Fruit fly (Drosophila melanogaster): ENCODE data around the gene unk.

Gene unk

DNA sequence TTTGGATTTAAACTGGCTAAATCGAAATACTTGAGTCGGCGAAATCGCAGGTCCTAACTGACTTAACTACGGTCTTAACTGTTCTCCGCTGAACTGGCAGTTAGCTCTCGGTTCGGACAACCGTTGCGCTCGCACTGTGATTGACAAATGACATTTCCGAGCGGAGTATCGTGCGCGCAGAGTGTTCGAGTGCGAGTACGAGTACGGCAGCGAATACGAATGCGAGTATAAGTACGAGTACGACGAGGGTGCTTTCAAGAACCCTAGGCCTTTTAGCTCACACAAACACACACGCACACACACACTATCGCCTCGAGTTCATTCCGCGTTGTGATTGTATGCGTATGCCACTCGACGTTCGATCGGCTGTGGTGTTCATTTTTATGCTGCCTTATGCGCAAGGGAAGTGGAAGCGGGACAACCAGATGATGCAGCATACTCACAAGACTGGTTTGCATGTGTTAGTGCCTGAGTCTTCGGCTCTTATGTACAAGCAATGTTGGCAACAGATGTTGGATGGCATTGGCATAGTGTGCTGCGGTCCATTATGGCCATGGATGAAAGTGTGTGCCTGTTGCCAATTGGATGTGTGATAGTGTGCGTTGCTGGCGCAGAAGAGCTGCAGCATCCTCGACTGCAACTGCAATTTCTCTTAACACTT, 15.9 kb downstream of the unk start, which contains the start of gene hh (continued):
- no peak for TF ChIP-seq OdsH (GFP tag; optimal IDR thresholded peaks at IDR 0.05)
- no peak for TF ChIP-seq Myc (optimal IDR thresholded peaks at IDR 0.05)
- no peak for TF ChIP-seq tai (GFP tag; optimal IDR thresholded peaks at IDR 0.05)
- no peak for TF ChIP-seq brk (GFP tag; optimal IDR thresholded peaks at IDR 0.05)
- peak; percentile 11 for TF ChIP-seq fru (GFP tag; optimal IDR thresholded peaks at IDR 0.05)
- no peak for TF ChIP-seq Abd-B (GFP tag; optimal IDR thresholded peaks at IDR 0.05)
- TF ChIP-seq sv (GFP tag; optimal IDR thresholded peaks at IDR 0.05): no peak
- no peak for TF ChIP-seq Hr78 (GFP tag; optimal IDR thresholded peaks at IDR 0.05)

DNA sequence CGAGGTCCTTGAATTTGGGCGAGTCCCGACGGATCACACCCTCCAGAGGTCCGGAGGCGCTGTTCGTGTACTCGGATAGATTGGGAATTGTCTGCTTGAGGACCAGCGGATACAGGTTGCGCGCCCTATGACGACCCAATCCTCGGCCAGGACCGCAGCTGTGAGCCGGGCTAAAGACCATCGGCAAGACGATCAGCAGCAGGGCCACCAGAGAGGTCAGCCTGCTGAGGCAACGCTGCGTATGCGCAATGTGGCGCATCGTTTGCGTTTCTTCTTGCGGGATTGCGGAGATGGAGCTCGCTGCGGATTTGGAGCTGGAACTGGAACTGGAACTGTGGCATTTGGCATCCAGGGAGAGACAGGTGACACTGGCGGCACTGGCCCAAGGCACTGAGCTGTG, 16.5 kb downstream of the unk start:
- no peak for TF ChIP-seq Hr78 (GFP tag; optimal IDR thresholded peaks at IDR 0.05)
- no peak for TF ChIP-seq dl (GFP tag; optimal IDR thresholded peaks at IDR 0.05; ENCODE audit: insufficient read depth in 1 of 2, partially characterized antibody in 2 of 2)
- TF ChIP-seq OdsH (GFP tag; optimal IDR thresholded peaks at IDR 0.05): no peak
- TF ChIP-seq dmrt93B (GFP tag; optimal IDR thresholded peaks at IDR 0.05): no peak
- TF ChIP-seq tai (GFP tag; optimal IDR thresholded peaks at IDR 0.05): no peak
- TF ChIP-seq Abd-B (GFP tag; optimal IDR thresholded peaks at IDR 0.05): no peak

DNA sequence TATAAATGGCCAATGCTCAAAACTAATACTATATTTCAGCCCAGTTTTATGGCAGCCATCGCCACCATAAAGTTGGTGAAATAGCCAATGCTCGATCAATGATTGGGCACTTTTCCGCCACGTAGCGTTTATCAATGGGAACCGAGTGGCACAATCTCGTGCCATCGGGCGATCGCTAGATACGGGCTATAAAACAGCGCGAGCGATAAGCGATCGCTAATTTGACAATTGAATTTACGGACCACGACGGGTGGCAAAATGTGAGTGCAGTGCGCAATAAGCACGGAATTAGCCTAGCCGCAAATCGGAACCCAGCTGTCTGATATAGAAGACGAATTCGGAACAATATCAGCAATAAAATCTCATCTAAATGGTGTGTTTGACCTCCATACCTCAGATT, 17.4 kb downstream of the unk start:
- peak; percentile 43 for TF ChIP-seq br (GFP tag; optimal IDR thresholded peaks at IDR 0.05)
- TF ChIP-seq jim (GFP tag; optimal IDR thresholded peaks at IDR 0.05): no peak
- peak; percentile 49 for TF ChIP-seq h (GFP tag; optimal IDR thresholded peaks at IDR 0.05)
- peak; percentile 37 for TF ChIP-seq Vsx2 (GFP tag; optimal IDR thresholded peaks at IDR 0.05; ENCODE audit: partially characterized antibody)

DNA sequence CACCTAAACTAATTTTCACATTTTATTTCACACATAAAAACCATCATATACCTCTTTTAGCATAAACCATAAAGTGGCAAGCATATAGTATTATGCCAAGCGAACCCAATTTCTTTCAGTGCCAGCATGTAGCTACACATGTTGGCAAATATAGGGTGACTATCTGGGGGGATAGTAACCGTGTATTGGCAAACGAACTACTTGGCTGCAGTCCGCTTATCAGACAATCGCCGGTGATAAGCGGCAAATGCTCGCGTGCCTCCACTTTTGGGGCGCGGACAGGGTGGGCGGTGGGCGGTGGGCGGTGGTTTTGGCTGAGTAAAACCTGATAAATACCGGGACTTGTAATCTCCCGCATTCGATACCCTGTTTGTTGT, 18.0 kb downstream of the unk start:
- TF ChIP-seq foxo (GFP tag; optimal IDR thresholded peaks at IDR 0.05): peak in 1 of 2 experiments; percentile 15
- no peak for TF ChIP-seq Hr83 (GFP tag; optimal IDR thresholded peaks at IDR 0.05; ENCODE audit: poor library complexity, severe bottlenecking)
- peak; percentile 4 for TF ChIP-seq h (GFP tag; optimal IDR thresholded peaks at IDR 0.05)
- no peak for TF ChIP-seq Rel (GFP tag; optimal IDR thresholded peaks at IDR 0.05)
- TF ChIP-seq Rel (tag; optimal IDR thresholded peaks at IDR 0.05): peak; percentile 70
- TF ChIP-seq N (GFP tag; optimal IDR thresholded peaks at IDR 0.05): no peak

DNA sequence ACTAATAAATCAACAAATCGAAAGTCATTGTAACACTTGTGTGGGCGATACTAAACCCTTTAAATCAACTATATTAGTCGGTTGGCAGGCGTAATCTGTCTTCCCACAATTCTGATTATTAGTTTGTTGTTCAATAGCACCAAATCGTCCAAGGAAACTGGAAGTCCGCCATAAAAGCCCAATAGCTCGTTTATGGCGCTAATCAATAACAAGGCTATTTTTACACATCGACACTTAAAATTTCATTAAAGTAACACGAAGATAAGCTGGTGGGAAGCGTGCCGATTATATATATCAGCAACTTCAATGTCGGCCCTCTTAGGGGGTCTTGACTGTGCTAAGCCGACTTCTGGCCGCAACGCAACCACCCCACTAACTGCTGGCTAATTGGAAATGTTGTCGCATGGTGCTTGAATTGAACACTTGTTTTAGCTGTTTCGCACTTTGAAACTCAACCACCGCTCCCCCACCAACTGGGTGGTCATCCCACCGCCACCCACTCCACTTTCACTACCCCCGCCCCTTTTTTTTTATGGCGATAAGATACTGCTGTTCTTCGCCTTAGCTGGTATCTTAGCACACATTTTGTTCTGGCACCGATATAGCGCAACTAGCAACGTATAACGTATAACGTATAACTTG, 18.5 kb downstream of the unk start:
- TF ChIP-seq h (GFP tag; optimal IDR thresholded peaks at IDR 0.05): peak; percentile 23
- TF ChIP-seq Dfd (GFP tag; optimal IDR thresholded peaks at IDR 0.05): no peak

DNA sequence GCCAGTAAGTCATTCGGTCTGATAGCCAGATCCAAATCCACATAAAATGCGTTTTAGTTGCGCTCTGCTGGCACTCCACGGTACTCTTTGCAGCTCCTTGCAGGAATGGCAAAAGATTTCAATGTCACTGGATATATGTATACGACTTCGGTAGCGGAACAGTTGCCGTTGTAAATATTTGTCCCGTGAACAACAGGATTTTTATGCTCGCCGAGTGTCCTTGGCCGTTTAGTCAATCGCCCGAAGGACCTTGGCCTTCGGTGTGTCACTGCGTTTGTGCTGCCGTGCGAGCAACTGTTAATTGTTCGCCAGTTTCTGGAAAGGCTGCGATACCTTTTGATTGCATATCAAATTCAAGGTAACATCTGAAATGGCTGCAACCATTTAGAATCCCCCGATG, 19.2 kb downstream of the unk start:
- TF ChIP-seq sv (GFP tag; optimal IDR thresholded peaks at IDR 0.05): no peak
- TF ChIP-seq h (GFP tag; optimal IDR thresholded peaks at IDR 0.05): no peak
- TF ChIP-seq Rel (GFP tag; optimal IDR thresholded peaks at IDR 0.05): no peak
- TF ChIP-seq Rel (tag; optimal IDR thresholded peaks at IDR 0.05): no peak
- TF ChIP-seq CrebA (GFP tag; optimal IDR thresholded peaks at IDR 0.05; ENCODE audit: borderline replicate concordance): no peak
- no peak for TF ChIP-seq rgr (GFP tag; optimal IDR thresholded peaks at IDR 0.05)
- TF ChIP-seq HLH106 (tag; optimal IDR thresholded peaks at IDR 0.05): no peak
- no peak for TF ChIP-seq Myc (optimal IDR thresholded peaks at IDR 0.05)
- TF ChIP-seq N (GFP tag; optimal IDR thresholded peaks at IDR 0.05): no peak
- TF ChIP-seq Hr78 (GFP tag; optimal IDR thresholded peaks at IDR 0.05): no peak
- no peak for TF ChIP-seq psq (GFP tag; optimal IDR thresholded peaks at IDR 0.05)
- no peak for TF ChIP-seq dsf (GFP tag; optimal IDR thresholded peaks at IDR 0.05; ENCODE audit: borderline replicate concordance)
- TF ChIP-seq Mio (GFP tag; optimal IDR thresholded peaks at IDR 0.05): no peak
- TF ChIP-seq Dif (GFP tag; optimal IDR thresholded peaks at IDR 0.05; ENCODE audit: partially characterized antibody): no peak
- no peak for TF ChIP-seq fru (GFP tag; optimal IDR thresholded peaks at IDR 0.05)
- TF ChIP-seq jim (GFP tag; optimal IDR thresholded peaks at IDR 0.05): no peak
- TF ChIP-seq pan (optimal IDR thresholded peaks at IDR 0.05): no peak
